Worm (Caenorhabditis elegans): ENCODE measurements around the gene F55H2.5.

DNA sequence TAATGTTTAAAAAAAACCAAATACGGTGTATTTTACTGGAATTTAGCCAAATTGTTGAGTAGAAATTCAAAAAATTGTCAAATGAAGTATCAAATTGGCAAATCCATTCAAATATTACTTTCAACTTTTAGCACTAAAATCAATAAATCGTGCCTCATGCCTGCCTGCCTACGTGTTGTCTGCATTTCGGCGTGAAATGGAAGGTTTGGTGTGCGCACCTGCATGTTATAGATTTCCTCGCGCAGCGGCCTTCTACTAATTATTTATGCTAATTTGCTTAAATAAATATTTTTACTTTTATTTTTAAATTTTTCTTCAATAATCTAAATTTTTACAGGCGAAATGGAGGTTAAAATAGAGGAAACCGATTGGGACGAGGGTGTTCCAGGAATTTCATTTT lies 17.6 kb downstream of the F55H2.5 start, which contains the start of gene ZK1098.2:
- TF ChIP-seq nhr-76 (tag; optimal IDR thresholded peaks at IDR 0.05) (no peak), fkh-10 (GFP tag; optimal IDR thresholded peaks at IDR 0.05) (no peak), ztf-4 (tag; optimal IDR thresholded peaks at IDR 0.05) (no peak), unc-86 (tag; optimal IDR thresholded peaks at IDR 0.05) (no peak), lir-3 (tag; optimal IDR thresholded peaks at IDR 0.05; ENCODE audit: poor library complexity) (no peak), tlp-1 (tag; optimal IDR thresholded peaks at IDR 0.05) (no peak), efl-3 (GFP tag; optimal IDR thresholded peaks at IDR 0.05) (no peak)
